Worm (Caenorhabditis elegans) whole organism, L4 larva: ENCODE measurements around the gene F23F1.4.

Source experiments
- ceh-62 ChIP-seq: sonication (generic microtip); optimal IDR thresholded peaks from 2 replicates; lab custom pipeline; 2017; ENCODE audit warnings: missing biosample characterization, missing genetic modification characterization
- ctbp-1 ChIP-seq: fragments of 200-800 bp; sonication (Bioruptor generic); IDR thresholded peaks from 2 replicates; pipeline ENCODE4 v1.3.6; 2022; ENCODE audit warnings: missing genetic modification reagents, missing genetic modification characterization, missing compliant biosample characterization
- daf-16 ChIP-seq, 3 experiments: sonication (generic microtip); optimal IDR thresholded peaks; 2 replicates each; lab custom pipeline; 2016 to 2017; ENCODE audit warnings: missing genetic modification characterization in 3 of 3, missing genetic modification reagents in 3 of 3, mild to moderate bottlenecking in 2 of 3, missing compliant biosample characterization in 2 of 3, missing biosample characterization in 1 of 3, moderate library complexity in 1 of 3
- duxl-1 ChIP-seq: sonication (generic microtip); optimal IDR thresholded peaks from 2 replicates; lab custom pipeline; 2016; ENCODE audit warnings: mild to moderate bottlenecking, missing genetic modification characterization, moderate library complexity, missing compliant biosample characterization; ENCODE audit not compliant: poor library complexity
- egl-43 ChIP-seq: fragments of 200-800 bp; sonication (Bioruptor generic); IDR thresholded peaks from 2 replicates; pipeline ENCODE4 v1.3.6; 2022; ENCODE audit warnings: missing genetic modification reagents, missing genetic modification characterization, missing compliant biosample characterization
- gei-8 ChIP-seq: fragments of 200-800 bp; sonication (Bioruptor generic); optimal IDR thresholded peaks from 2 replicates; lab custom pipeline; 2018; ENCODE audit warnings: mild to moderate bottlenecking, missing genetic modification characterization, missing compliant biosample characterization
- hif-1 ChIP-seq, 2 experiments: sonication (generic microtip); optimal IDR thresholded peaks; 2 replicates each; lab custom pipeline; 2016 to 2017; ENCODE audit warnings: missing compliant biosample characterization in 2 of 2, missing genetic modification characterization in 2 of 2, missing genetic modification reagents in 2 of 2, missing genotype in 2 of 2, mild to moderate bottlenecking in 1 of 2
- hmg-1.1 ChIP-seq: fragments of 200-800 bp; sonication (Bioruptor generic); IDR thresholded peaks from 2 replicates; pipeline ENCODE4 v1.3.6; 2022; ENCODE audit warnings: missing genetic modification reagents, missing genetic modification characterization, missing compliant biosample characterization
- lin-13 ChIP-seq: fragments of 150-350 bp; optimal IDR thresholded peaks from 2 replicates; lab custom pipeline; 2014; ENCODE audit warnings: missing biosample characterization, missing genetic modification reagents, missing genetic modification characterization
- lin-15B ChIP-seq: fragments of 150-350 bp; sonication (generic microtip); optimal IDR thresholded peaks from 3 replicates; lab custom pipeline; 2014; ENCODE audit warnings: missing biosample characterization, missing genetic modification characterization
- nhr-11 ChIP-seq: fragments of 150-350 bp; optimal IDR thresholded peaks from 2 replicates; lab custom pipeline; 2014; ENCODE audit warnings: missing biosample characterization, missing genetic modification characterization
- nhr-25 ChIP-seq: sonication (generic microtip); optimal IDR thresholded peaks from 2 replicates; lab custom pipeline; 2017; ENCODE audit warnings: missing genetic modification characterization, mild to moderate bottlenecking, missing compliant biosample characterization, antibody characterized with exemption, moderate library complexity, borderline replicate concordance; ENCODE audit not compliant: insufficient read depth
- pha-4 ChIP-seq, 2 experiments: fragments of 150-350 bp in 1 of 2; fragments of 200-800 bp in 1 of 2; sonication (Bioruptor generic) in 1 of 2; IDR thresholded peaks in 1 of 2; optimal IDR thresholded peaks in 1 of 2; 2 replicates each; pipeline versions ENCODE4 v1.3.6 to Lab custom; 2014 to 2022; ENCODE audit warnings: missing genetic modification characterization in 2 of 2, missing genetic modification reagents in 2 of 2, missing biosample characterization in 1 of 2, missing compliant biosample characterization in 1 of 2
- snpc-1.2 ChIP-seq: fragments of 200-800 bp; sonication (Bioruptor generic); IDR thresholded peaks from 2 replicates; pipeline ENCODE4 v1.3.6; 2022; ENCODE audit warnings: missing genetic modification reagents, missing genetic modification characterization, missing compliant biosample characterization
- snpc-4 ChIP-seq: fragments of 150-350 bp; optimal IDR thresholded peaks from 2 replicates; lab custom pipeline; 2014; ENCODE audit warnings: missing biosample characterization, missing genetic modification characterization
- spr-1 ChIP-seq: sonication (generic microtip); optimal IDR thresholded peaks from 2 replicates; lab custom pipeline; 2016; ENCODE audit warnings: mild to moderate bottlenecking, missing genetic modification characterization, missing compliant biosample characterization
- unc-62 ChIP-seq, 3 experiments: fragments of 150-350 bp in 1 of 3; sonication (generic microtip); optimal IDR thresholded peaks in 2 of 3; peaks in 1 of 3; 1 replicate in 1 of 3; 2 replicates in 2 of 3; lab custom pipeline; 2014 to 2017; ENCODE audit warnings: missing biosample characterization in 3 of 3, missing genetic modification characterization in 3 of 3, missing genetic modification reagents in 3 of 3, missing genotype in 1 of 3
- zag-1 ChIP-seq: fragments of 150-350 bp; optimal IDR thresholded peaks from 2 replicates; lab custom pipeline; 2014; ENCODE audit warnings: missing biosample characterization, missing genetic modification characterization

Gene F23F1.4

DNA sequence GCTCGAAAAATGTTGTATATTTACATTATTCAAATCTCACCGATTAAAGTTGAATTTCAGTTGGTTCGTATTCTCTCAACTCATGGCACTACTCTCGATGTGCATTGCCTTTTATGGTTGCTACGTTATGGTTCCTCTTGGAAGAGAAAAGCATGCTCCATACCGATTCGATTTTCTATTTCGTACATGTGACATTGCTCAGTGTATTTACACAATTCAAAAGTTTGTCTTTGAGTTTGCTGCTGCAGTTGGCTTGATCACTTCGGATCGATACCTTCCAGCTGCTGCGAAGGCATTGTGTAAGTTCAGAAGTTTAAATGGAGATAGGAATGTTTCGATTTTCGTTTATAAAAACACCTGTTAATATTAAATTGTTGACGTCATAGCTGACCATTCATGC is 20.0 kb downstream of the F23F1.4 start:
- TF ChIP-seq lin-13 (GFP tag; lab: Kevin White, UChicago) (no peak), unc-62 (GFP tag; optimal IDR thresholded peaks at IDR 0.05 in 1 of 2; lab: Kevin White, UChicago) (peak in 1 of 2 experiments; percentile 85), unc-62 (tag; optimal IDR thresholded peaks at IDR 0.05; lab: Kevin White, UChicago) (no peak)
- TF ChIP-seq, all 104 proteins: peak for 1

DNA sequence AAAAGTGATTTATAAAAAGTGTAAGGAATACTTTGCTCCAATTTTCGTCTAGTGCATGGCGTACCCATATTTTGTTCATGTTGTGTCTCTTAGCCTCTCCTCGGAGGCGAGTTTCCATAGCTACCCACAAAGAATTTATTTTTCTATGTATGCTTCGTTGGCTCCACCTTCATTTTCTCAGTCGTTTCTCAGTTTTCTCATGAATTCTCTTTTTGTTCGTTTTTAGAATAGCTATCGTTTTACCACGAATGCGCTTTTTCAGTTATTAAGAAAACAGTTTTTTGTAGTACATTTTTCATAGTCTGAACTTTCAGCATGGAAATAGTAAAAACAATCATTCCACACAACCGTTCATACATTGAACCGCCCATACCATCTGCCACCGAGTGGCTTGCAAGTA is 21.9 kb downstream of the F23F1.4 start, which contains the start of gene osta-1:
osta-1 (plus strand) TSS at position 309 of the 400 bp plus-strand sequence.
- no peak for TF ChIP-seq hif-1 (tag; optimal IDR thresholded peaks at IDR 0.05; lab: Kevin White, UChicago)
- no peak for TF ChIP-seq pha-4 (GFP tag; IDR thresholded peaks at IDR 0.05; lab: Robert Waterston, UW)
- TF ChIP-seq pha-4 (tag; optimal IDR thresholded peaks at IDR 0.05; lab: Kevin White, UChicago): no peak
- TF ChIP-seq ceh-62 (tag; lab: Kevin White, UChicago): no peak
- no peak for TF ChIP-seq duxl-1 (tag; lab: Kevin White, UChicago)
- TF ChIP-seq unc-62 (GFP tag; optimal IDR thresholded peaks at IDR 0.05 in 1 of 2; lab: Kevin White, UChicago): peak in 1 of 2 experiments; percentile 18
- TF ChIP-seq unc-62 (tag; optimal IDR thresholded peaks at IDR 0.05; lab: Kevin White, UChicago): no peak
- TF ChIP-seq ctbp-1: no peak
- TF ChIP-seq gei-8: no peak
- peak; percentile 13 for TF ChIP-seq nhr-11 (tag; lab: Kevin White, UChicago)

DNA sequence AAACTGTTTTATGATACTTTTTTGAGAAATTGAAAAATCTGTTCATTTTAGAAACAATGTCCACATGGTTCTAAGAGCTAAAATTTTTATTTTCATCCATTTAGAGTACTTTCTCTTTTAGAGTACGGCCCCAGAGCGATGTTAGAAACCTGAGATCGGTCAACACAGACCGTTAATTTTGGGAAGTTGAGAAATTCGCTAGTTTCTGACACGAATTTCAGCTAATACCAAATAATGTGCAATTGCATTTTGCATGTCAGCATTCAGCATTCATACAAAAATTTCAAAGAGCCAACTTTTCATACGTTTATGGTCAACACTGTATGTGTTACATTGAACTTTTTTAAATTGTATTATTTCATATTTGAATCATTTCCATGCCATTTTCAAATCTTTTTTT is 23.4 kb downstream of the F23F1.4 start:
- no peak for TF ChIP-seq nhr-25 (tag; lab: Kevin White, UChicago)
- TF ChIP-seq unc-62 (GFP tag; optimal IDR thresholded peaks at IDR 0.05 in 1 of 2; lab: Kevin White, UChicago): peak in 1 of 2 experiments; percentile 80
- TF ChIP-seq unc-62 (tag; optimal IDR thresholded peaks at IDR 0.05; lab: Kevin White, UChicago): no peak

DNA sequence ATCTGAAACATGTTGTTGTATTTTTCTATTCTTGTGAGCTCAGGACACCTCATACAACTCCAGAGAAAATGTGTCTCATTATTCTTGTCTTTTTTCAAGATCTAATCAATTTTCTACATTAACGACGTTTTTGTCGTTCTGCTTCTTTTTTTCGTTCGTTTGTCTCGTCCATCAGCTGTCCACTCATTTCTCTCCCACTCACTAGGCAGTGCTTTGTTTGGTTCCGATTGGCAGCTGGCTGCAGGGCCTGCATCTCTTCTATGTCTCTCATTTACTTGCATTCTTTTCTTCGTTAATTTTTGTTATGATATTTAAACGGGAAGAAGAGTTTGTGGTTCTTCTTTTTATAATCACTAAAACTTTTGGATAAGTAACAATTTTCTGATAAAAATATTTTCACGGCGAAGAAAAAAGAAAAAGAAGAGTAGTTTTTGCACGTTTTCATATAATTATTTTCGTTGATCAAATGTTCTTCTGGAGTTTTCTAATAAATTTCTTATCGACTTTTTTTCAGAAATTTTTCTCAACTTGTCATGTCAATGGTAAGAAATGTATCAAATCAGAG is 26.8 kb downstream of the F23F1.4 start, which contains the start of gene 2L52.1:
2L52.1 (plus strand) TSS at position 515 of the 565 bp plus-strand sequence.
- 0 out of 2 replicates have a peak, but pooled peaks have one; percentile 16 for TF ChIP-seq hmg-1.1
- TF ChIP-seq spr-1 (tag; lab: Kevin White, UChicago): no peak
- TF ChIP-seq, all 104 proteins: peak for 1

DNA sequence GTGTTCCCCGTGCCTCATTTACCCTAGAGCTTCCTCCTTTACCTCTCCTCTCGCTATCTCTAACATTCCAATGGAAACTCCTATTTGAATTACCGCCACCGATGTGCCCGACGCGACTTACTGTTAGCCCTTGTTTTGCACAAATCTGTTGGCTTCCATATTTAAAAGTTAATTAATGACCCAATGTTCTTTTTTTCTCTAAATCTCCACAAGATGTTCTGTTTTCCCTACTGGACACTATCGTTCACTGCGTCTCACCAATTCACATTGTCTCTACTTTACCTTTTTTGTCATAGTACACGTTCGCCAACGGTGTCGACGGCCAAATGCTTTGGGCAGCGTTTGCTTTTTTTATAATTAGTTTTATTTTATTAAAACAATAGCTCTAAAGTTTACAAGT is 27.6 kb downstream of the F23F1.4 start:
- no peak for TF ChIP-seq daf-16 (GFP tag; optimal IDR thresholded peaks at IDR 0.05; lab: Kevin White, UChicago)
- TF ChIP-seq daf-16 (tag; optimal IDR thresholded peaks at IDR 0.05; lab: Kevin White, UChicago): peak; percentile 8
- no peak for TF ChIP-seq snpc-4 (tag; lab: Kevin White, UChicago)
- no peak for TF ChIP-seq snpc-1.2 (GFP tag; lab: Robert Waterston, UW)
- no peak for TF ChIP-seq ctbp-1
- no peak for TF ChIP-seq egl-43 (GFP tag; lab: Robert Waterston, UW)
- TF ChIP-seq lin-15B (tag; lab: Kevin White, UChicago): no peak
- no peak for TF ChIP-seq zag-1 (tag; lab: Kevin White, UChicago)
